Worm (Caenorhabditis elegans) whole organism, young adult: ENCODE results near the gene C46F11.6.
A peak's percentile ranks its signal among the peaks of the same experiment; 100 is the strongest.

Source experiments
- B0336.3 ChIP-seq: fragments of 200-800 bp; sonication (Bioruptor generic); IDR thresholded peaks from 2 replicates; pipeline ENCODE4 v1.3.6; 2022; ENCODE audit warnings: missing genetic modification characterization, missing compliant biosample characterization
- F10E7.11 ChIP-seq: sonication (generic microtip); optimal IDR thresholded peaks from 2 replicates; lab custom pipeline; 2017; ENCODE audit warnings: mild to moderate bottlenecking, missing genetic modification characterization, moderate library complexity, missing compliant biosample characterization
- F23B12.7 ChIP-seq: sonication (generic microtip); optimal IDR thresholded peaks from 2 replicates; lab custom pipeline; 2017; ENCODE audit warnings: missing genetic modification characterization, mild to moderate bottlenecking, missing compliant biosample characterization, antibody characterized with exemption, moderate library complexity; ENCODE audit not compliant: insufficient read depth
- F33H1.4 ChIP-seq: fragments of 200-800 bp; sonication (Bioruptor generic); IDR thresholded peaks from 2 replicates; pipeline ENCODE4 v1.3.6; 2022; ENCODE audit warnings: missing genetic modification reagents, missing genetic modification characterization, missing compliant biosample characterization
- F52B5.7 ChIP-seq: sonication (generic microtip); optimal IDR thresholded peaks from 2 replicates; lab custom pipeline; 2016; ENCODE audit warnings: mild to moderate bottlenecking, missing genetic modification characterization, missing compliant biosample characterization
- F55B11.4 ChIP-seq: sonication (generic microtip); optimal IDR thresholded peaks from 2 replicates; lab custom pipeline; 2016; ENCODE audit warnings: missing compliant biosample characterization, missing genetic modification characterization, borderline replicate concordance; ENCODE audit not compliant: insufficient read depth
- T07F8.4 ChIP-seq: sonication (generic microtip); optimal IDR thresholded peaks from 2 replicates; lab custom pipeline; 2016; ENCODE audit warnings: mild to moderate bottlenecking, missing genetic modification characterization, moderate library complexity, missing compliant biosample characterization
- Y53G8AR.9 ChIP-seq: fragments of 200-800 bp; sonication (Bioruptor generic); conservative IDR thresholded peaks from 2 replicates; pipeline ENCODE4 v1.3.6; 2022; ENCODE audit warnings: missing genetic modification reagents, missing genetic modification characterization, missing compliant biosample characterization
- Y95B8A.8 ChIP-seq: fragments of 200-800 bp; sonication (Bioruptor generic); IDR thresholded peaks from 2 replicates; pipeline ENCODE4 v1.3.6; 2022; ENCODE audit warnings: missing genetic modification reagents, missing genetic modification characterization, missing compliant biosample characterization
- akir-1 ChIP-seq: fragments of 200-800 bp; sonication (Bioruptor generic); optimal IDR thresholded peaks from 2 replicates; lab custom pipeline; 2018; ENCODE audit warnings: mild to moderate bottlenecking, missing genetic modification characterization, moderate library complexity, missing compliant biosample characterization
- ama-1 ChIP-seq, 3 experiments: fragments of 150-350 bp in 1 of 3; sonication (generic microtip) in 2 of 3; optimal IDR thresholded peaks; 2 replicates each; lab custom pipeline; 2014 to 2018; ENCODE audit warnings: missing biosample characterization in 2 of 3, missing genetic modification characterization in 2 of 3, missing genetic modification reagents in 2 of 3
- attf-3 ChIP-seq: fragments of 200-800 bp; sonication (Bioruptor generic); conservative IDR thresholded peaks from 2 replicates; pipeline ENCODE4 v1.3.6; 2022; ENCODE audit warnings: missing genetic modification reagents, missing genetic modification characterization, missing compliant biosample characterization
- attf-5 ChIP-seq: fragments of 200-800 bp; sonication (Bioruptor generic); optimal IDR thresholded peaks from 2 replicates; lab custom pipeline; 2018; ENCODE audit warnings: mild to moderate bottlenecking, missing genetic modification characterization, missing compliant biosample characterization
- attf-6 ChIP-seq: fragments of 200-800 bp; sonication (Bioruptor generic); IDR thresholded peaks from 2 replicates; pipeline ENCODE4 v1.3.6; 2022; ENCODE audit warnings: missing genetic modification reagents, missing genetic modification characterization, missing compliant biosample characterization
- cebp-1 ChIP-seq, 2 experiments: fragments of 200-800 bp in 1 of 2; sonication (Bioruptor generic) in 1 of 2; sonication (generic microtip) in 1 of 2; IDR thresholded peaks in 1 of 2; optimal IDR thresholded peaks in 1 of 2; 2 replicates each; pipeline versions ENCODE4 v1.3.6 to Lab custom; 2017 to 2022; ENCODE audit warnings: missing compliant biosample characterization in 2 of 2, missing genetic modification characterization in 2 of 2, mild to moderate bottlenecking in 1 of 2, missing genetic modification reagents in 1 of 2, moderate library complexity in 1 of 2
- ceh-79 ChIP-seq: sonication (generic microtip); optimal IDR thresholded peaks from 2 replicates; lab custom pipeline; 2017; ENCODE audit warnings: mild to moderate bottlenecking, missing genetic modification characterization, missing compliant biosample characterization
- egl-44 ChIP-seq: fragments of 200-800 bp; sonication (Bioruptor generic); IDR thresholded peaks from 2 replicates; pipeline ENCODE4 v1.3.6; 2022; ENCODE audit warnings: missing genetic modification reagents, missing genetic modification characterization, missing compliant biosample characterization
- him-1 ChIP-seq: sonication (generic microtip); optimal IDR thresholded peaks from 2 replicates; lab custom pipeline; 2016; ENCODE audit warnings: missing genotype, missing genetic modification reagents, missing genetic modification characterization, missing compliant biosample characterization
- hlh-26 ChIP-seq: fragments of 200-800 bp; sonication (Bioruptor generic); conservative IDR thresholded peaks from 2 replicates; pipeline ENCODE4 v1.3.6; 2022; ENCODE audit warnings: missing genetic modification reagents, missing genetic modification characterization, missing compliant biosample characterization
- hmg-1.2 ChIP-seq: fragments of 200-800 bp; sonication (Bioruptor generic); IDR thresholded peaks from 2 replicates; pipeline ENCODE4 v1.3.6; 2022; ENCODE audit warnings: missing genetic modification reagents, missing genetic modification characterization, missing compliant biosample characterization
- hmg-20 ChIP-seq: fragments of 200-800 bp; sonication (Bioruptor generic); IDR thresholded peaks from 2 replicates; pipeline ENCODE4 v1.3.6; 2022; ENCODE audit warnings: missing genetic modification reagents, missing genetic modification characterization, missing compliant biosample characterization
- hrde-1 ChIP-seq: sonication (generic microtip); optimal IDR thresholded peaks from 2 replicates; lab custom pipeline; 2016; ENCODE audit warnings: missing genetic modification characterization, mild to moderate bottlenecking, missing compliant biosample characterization, moderate library complexity, missing genotype, missing genetic modification reagents, borderline replicate concordance
- let-607 ChIP-seq, 2 experiments: fragments of 200-800 bp in 1 of 2; sonication (Bioruptor generic) in 1 of 2; sonication (generic microtip) in 1 of 2; optimal IDR thresholded peaks; 2 replicates each; lab custom pipeline; 2016 to 2018; ENCODE audit warnings: mild to moderate bottlenecking in 2 of 2, missing compliant biosample characterization in 2 of 2, missing genetic modification characterization in 2 of 2, moderate library complexity in 2 of 2, missing genotype in 1 of 2
- lin-35 ChIP-seq, 3 experiments: fragments of 150-350 bp in 2 of 3; sonication (generic microtip) in 1 of 3; optimal IDR thresholded peaks; 2 replicates each; lab custom pipeline; 2014 to 2018; ENCODE audit warnings: missing biosample characterization in 3 of 3, missing genetic modification characterization in 3 of 3, missing genetic modification reagents in 3 of 3
- lin-40 ChIP-seq: sonication (generic microtip); optimal IDR thresholded peaks from 2 replicates; lab custom pipeline; 2016; ENCODE audit warnings: missing genetic modification characterization, mild to moderate bottlenecking, missing compliant biosample characterization, missing genotype, missing genetic modification reagents
- lin-54 ChIP-seq: fragments of 200-800 bp; sonication (Bioruptor generic); optimal IDR thresholded peaks from 2 replicates; lab custom pipeline; 2018; ENCODE audit warnings: mild to moderate bottlenecking, missing genetic modification characterization, missing compliant biosample characterization
- madf-10 ChIP-seq: sonication (generic microtip); optimal IDR thresholded peaks from 2 replicates; lab custom pipeline; 2016; ENCODE audit warnings: mild to moderate bottlenecking, missing genetic modification characterization, missing compliant biosample characterization
- nfya-1 ChIP-seq: sonication (generic microtip); optimal IDR thresholded peaks from 2 replicates; lab custom pipeline; 2017; ENCODE audit warnings: antibody characterized with exemption, missing compliant biosample characterization, missing genetic modification characterization, borderline replicate concordance; ENCODE audit not compliant: insufficient read depth
- nhr-80 ChIP-seq: sonication (generic microtip); optimal IDR thresholded peaks from 2 replicates; lab custom pipeline; 2016; ENCODE audit warnings: missing genetic modification characterization, missing compliant biosample characterization
- nhr-90 ChIP-seq: sonication (generic microtip); optimal IDR thresholded peaks from 2 replicates; lab custom pipeline; 2016; ENCODE audit warnings: missing genotype, mild to moderate bottlenecking, missing genetic modification characterization, missing compliant biosample characterization
- rcor-1 ChIP-seq: fragments of 200-800 bp; sonication (Bioruptor generic); IDR thresholded peaks from 2 replicates; pipeline ENCODE4 v1.3.6; 2022; ENCODE audit warnings: missing genetic modification reagents, missing genetic modification characterization, missing compliant biosample characterization
- sea-2 ChIP-seq: fragments of 200-800 bp; sonication (Bioruptor generic); IDR thresholded peaks from 2 replicates; pipeline ENCODE4 v1.3.6; 2022; ENCODE audit warnings: missing genetic modification characterization, missing compliant biosample characterization
- snpc-1.1 ChIP-seq: sonication (generic microtip); optimal IDR thresholded peaks from 2 replicates; lab custom pipeline; 2017; ENCODE audit warnings: missing genetic modification characterization, mild to moderate bottlenecking, missing compliant biosample characterization, antibody characterized with exemption, moderate library complexity, missing genotype, missing genetic modification reagents; ENCODE audit not compliant: insufficient read depth
- snpc-4 ChIP-seq, 5 experiments: fragments of 150-350 bp in 1 of 5; sonication (generic microtip) in 4 of 5; optimal IDR thresholded peaks; 2 replicates each; lab custom pipeline; 2014 to 2018; ENCODE audit warnings: missing genetic modification characterization in 5 of 5, missing biosample characterization in 3 of 5, antibody characterized with exemption in 2 of 5, mild to moderate bottlenecking in 2 of 5, missing compliant biosample characterization in 2 of 5, missing genotype in 2 of 5, moderate library complexity in 2 of 5, missing genetic modification reagents in 1 of 5
- sptf-2 ChIP-seq: fragments of 200-800 bp; sonication (Bioruptor generic); optimal IDR thresholded peaks from 2 replicates; lab custom pipeline; 2018; ENCODE audit warnings: mild to moderate bottlenecking, missing genetic modification characterization, missing compliant biosample characterization
- tbp1 ChIP-seq: fragments of 200-800 bp; sonication (Bioruptor generic); optimal IDR thresholded peaks from 2 replicates; lab custom pipeline; 2018; ENCODE audit warnings: mild to moderate bottlenecking, missing genetic modification characterization, missing compliant biosample characterization
- ztf-18 ChIP-seq: sonication (generic microtip); optimal IDR thresholded peaks from 2 replicates; lab custom pipeline; 2016; ENCODE audit warnings: missing genotype, mild to moderate bottlenecking, missing genetic modification characterization, missing compliant biosample characterization
- ztf-22 ChIP-seq: fragments of 200-800 bp; sonication (Bioruptor generic); optimal IDR thresholded peaks from 2 replicates; lab custom pipeline; 2018; ENCODE audit warnings: mild to moderate bottlenecking, missing genetic modification characterization, moderate library complexity, missing compliant biosample characterization
- ztf-26 ChIP-seq: sonication (generic microtip); optimal IDR thresholded peaks from 2 replicates; lab custom pipeline; 2017; ENCODE audit warnings: missing genetic modification characterization, missing compliant biosample characterization

C46F11.6 gene

DNA sequence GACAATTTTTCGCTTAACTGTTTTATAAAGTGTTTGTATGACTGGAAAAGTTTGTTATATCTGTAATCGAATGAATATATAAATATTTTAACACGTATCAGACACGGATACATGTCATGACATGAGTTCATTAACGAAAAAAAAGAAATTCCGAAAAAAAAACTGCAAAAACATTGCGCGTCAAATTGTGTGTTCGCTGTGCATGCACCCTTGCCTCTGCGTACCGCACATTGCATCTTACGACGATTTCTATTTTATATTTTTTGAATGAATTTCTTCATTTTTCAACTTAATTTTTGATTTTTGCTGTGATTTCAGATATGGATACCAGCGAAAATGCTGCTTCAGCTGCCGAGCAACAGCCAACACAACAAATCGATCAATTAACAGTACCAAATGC lies 34.7 kb upstream of the C46F11.6 start, which contains the start of gene wdr-5.1 (continued):
- no peak for TF ChIP-seq Y53G8AR.9 (GFP tag; lab: Robert Waterston, UW)
- TF ChIP-seq sptf-2 (GFP tag; lab: Kevin White, UChicago), result no peak
- no peak for TF ChIP-seq hlh-26 (GFP tag; lab: Robert Waterston, UW)
- TF ChIP-seq, all 124 proteins: peak for 5

DNA sequence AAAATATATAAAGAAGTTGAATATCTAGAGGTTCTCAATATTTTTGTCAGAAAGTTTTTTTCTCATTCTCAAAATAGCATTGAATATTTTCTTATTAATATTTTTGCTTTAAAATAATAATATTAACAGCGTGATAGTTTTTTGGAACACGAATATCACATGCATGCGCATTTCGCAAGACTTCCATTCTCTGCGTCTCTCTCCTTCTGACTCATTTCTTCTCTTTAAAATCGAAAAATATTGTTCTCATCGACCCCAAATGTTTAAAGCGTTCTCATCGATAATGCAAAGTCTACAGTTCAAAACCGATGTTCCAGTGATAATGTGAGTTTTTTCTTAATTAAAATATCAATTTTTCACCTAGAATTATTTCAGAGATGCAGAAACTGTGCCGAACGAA lies 33.2 kb upstream of the C46F11.6 start, which contains the start of gene C14B1.3:
C14B1.3 (plus strand) TSS at position 168 of the 400 bp plus-strand sequence.
- TF ChIP-seq akir-1 (no peak), T07F8.4 (tag; lab: Kevin White, UChicago) (no peak), let-607 (tag; optimal IDR thresholded peaks at IDR 0.05; lab: Kevin White, UChicago) (peak in 1 of 2 experiments; percentile 75), cebp-1 (GFP tag; IDR thresholded peaks at IDR 0.05; lab: Robert Waterston, UW) (peak; percentile 98), cebp-1 (tag; optimal IDR thresholded peaks at IDR 0.05; lab: Kevin White, UChicago) (peak; percentile 99), ztf-22 (no peak), lin-35 (GFP tag; optimal IDR thresholded peaks at IDR 0.05; lab: Kevin White, UChicago) (peak in 1 of 3 experiments; percentile 13), lin-40 (peak; percentile 12), hmg-20 (GFP tag; lab: Robert Waterston, UW) (no peak), hmg-1.2 (GFP tag; lab: Robert Waterston, UW) (peak; percentile 28; the same call in 1 of the 2 replicates), attf-5 (GFP tag; lab: Kevin White, UChicago) (peak; percentile 80), F10E7.11 (tag; lab: Kevin White, UChicago) (no peak), F33H1.4 (GFP tag; lab: Robert Waterston, UW) (no peak), snpc-4 (GFP tag; optimal IDR thresholded peaks at IDR 0.05; lab: Kevin White, UChicago) (no peak), snpc-4 (tag; optimal IDR thresholded peaks at IDR 0.05; lab: Kevin White, UChicago) (peak in 2 of 4 experiments; percentile 22 to 34), sea-2 (GFP tag; lab: Robert Waterston, UW) (no peak), ama-1 (optimal IDR thresholded peaks at IDR 0.05; lab: Kevin White, UChicago) (peak; percentile 39), ama-1 (GFP tag; optimal IDR thresholded peaks at IDR 0.05; lab: Kevin White, UChicago) (no peak), attf-3 (GFP tag; lab: Robert Waterston, UW) (no peak), Y53G8AR.9 (GFP tag; lab: Robert Waterston, UW) (no peak), nhr-80 (tag; lab: Kevin White, UChicago) (peak; percentile 23), ztf-26 (no peak)

DNA sequence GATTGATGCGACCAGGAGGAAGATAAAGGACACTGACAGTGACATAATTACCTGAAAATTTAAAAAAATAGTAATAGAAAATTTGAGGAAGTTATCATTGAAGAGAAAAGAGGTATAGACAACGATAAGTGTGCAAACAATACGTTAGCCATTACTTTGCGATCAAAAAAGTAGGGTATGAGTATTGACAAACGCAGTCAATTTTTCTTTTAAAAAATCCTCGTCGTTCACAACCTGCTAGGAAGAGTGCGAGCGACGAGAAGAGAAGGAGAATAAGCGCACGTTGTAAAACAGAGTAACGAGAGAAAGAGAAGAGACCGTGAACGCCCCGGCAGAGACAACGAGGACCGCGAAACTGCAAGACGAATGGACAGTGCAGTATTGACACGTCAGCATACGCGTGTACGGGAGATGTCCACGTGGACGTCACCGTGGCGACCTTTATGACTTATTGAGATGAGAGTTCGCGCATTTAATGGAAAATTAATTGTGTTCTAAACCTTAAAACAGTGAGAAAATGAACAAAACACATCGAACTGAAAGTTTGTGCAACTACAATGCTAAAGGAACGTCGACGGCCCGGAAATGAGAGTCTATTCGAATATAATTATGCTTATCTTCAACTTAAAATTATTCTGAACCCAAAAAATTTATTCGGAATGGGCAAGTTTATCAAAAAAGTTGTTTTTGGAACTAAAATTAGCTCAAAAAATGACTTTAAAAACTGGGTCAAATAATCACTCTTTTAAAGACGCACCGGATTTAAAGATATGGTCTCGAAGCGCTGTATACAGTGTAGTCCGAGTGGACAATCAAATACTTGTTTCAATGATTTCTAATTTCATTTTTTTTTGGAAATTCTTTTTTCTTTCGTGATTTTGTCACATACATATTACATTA lies 31.4 kb upstream of the C46F11.6 start, which contains the start of the genes pdi-1 and C14B1.2:
pdi-1 (minus strand) TSS at position 51 of the 900 bp plus-strand sequence.
C14B1.2 (plus strand) TSS at position 850 of the 900 bp plus-strand sequence.
- TF ChIP-seq nhr-90 (tag; lab: Kevin White, UChicago), result peak; percentile 45
- TF ChIP-seq ztf-22, result no peak
- TF ChIP-seq madf-10 (tag; lab: Kevin White, UChicago), result peak; percentile 44
- peak; percentile 55 for TF ChIP-seq lin-54
- peak; percentile 52 for TF ChIP-seq ztf-26
- TF ChIP-seq F55B11.4 (tag; lab: Kevin White, UChicago), result no peak
- TF ChIP-seq egl-44, result no peak
- TF ChIP-seq F23B12.7 (tag; lab: Kevin White, UChicago), result peak; percentile 53
- 0 out of 2 replicates have a peak, but pooled peaks have one; percentile 12 for TF ChIP-seq attf-6 (GFP tag; lab: Robert Waterston, UW)
- peak; percentile 51 for TF ChIP-seq lin-40
- TF ChIP-seq sptf-2 (GFP tag; lab: Kevin White, UChicago), result no peak
- no peak for TF ChIP-seq F52B5.7 (tag; lab: Kevin White, UChicago)
- TF ChIP-seq F10E7.11 (tag; lab: Kevin White, UChicago), result no peak
- TF ChIP-seq hrde-1, result no peak
- no peak for TF ChIP-seq snpc-1.1 (tag; lab: Kevin White, UChicago)
- peak; percentile 43; the same call in 1 of the 2 replicates for TF ChIP-seq B0336.3 (GFP tag; lab: Robert Waterston, UW)
- peak; percentile 6 for TF ChIP-seq tbp1 (GFP tag; lab: Kevin White, UChicago)
- TF ChIP-seq rcor-1 (GFP tag; lab: Robert Waterston, UW), result peak; percentile 29; the same call in 1 of the 2 replicates
- TF ChIP-seq ceh-79, result no peak
- TF ChIP-seq him-1 (tag; lab: Kevin White, UChicago), result no peak
- TF ChIP-seq Y95B8A.8 (GFP tag; lab: Robert Waterston, UW), result no peak
- peak; percentile 79 for TF ChIP-seq ztf-18
- TF ChIP-seq nfya-1 (tag; lab: Kevin White, UChicago), result no peak
